Worm (Caenorhabditis elegans): ENCODE results near the gene egg-1.

DNA sequence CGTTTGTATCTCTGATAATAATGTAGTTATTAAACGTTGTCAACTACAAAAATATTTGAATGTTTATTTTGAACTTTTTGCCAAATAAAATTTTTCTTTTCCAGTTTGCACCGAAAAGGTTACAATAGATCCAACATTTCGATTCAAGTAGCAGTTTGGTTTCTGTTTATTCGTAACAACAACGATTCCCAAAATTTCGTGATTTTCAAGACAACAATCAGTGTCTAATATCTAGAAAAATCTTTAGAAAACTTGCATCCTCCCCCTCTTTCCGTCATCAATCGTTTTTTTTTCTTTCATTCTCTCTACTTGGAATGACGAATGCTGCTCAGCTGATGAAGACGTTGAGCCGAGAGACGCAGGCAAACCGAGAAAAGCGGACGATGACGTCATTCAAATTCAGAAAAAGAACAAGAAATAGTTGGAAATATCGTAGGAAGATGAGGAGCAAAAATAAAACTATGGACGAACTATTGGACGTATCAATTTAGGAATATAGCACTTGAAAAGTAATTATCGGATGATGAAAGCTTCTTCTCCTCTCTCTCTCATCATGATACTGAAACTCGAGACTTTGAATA, 30.6 kb downstream of the egg-1 start:
- no peak for TF ChIP-seq tbx-11 (GFP tag; IDR thresholded peaks at IDR 0.05)
- no peak for TF ChIP-seq ama-1 (optimal IDR thresholded peaks at IDR 0.05)
- TF ChIP-seq scrt-1 (GFP tag; IDR thresholded peaks at IDR 0.05) = no peak
- TF ChIP-seq hnd-1 (tag; optimal IDR thresholded peaks at IDR 0.05) = no peak
- TF ChIP-seq hmg-4 (GFP tag; optimal IDR thresholded peaks at IDR 0.05) = no peak
- TF ChIP-seq flt-1 (GFP tag; IDR thresholded peaks at IDR 0.05) = no peak

All from whole organism, early embryonic.